Worm (Caenorhabditis elegans) whole organism, early embryonic: ENCODE data around the gene col-106.

ENCODE experiments used
- B0310.2 ChIP-seq: sonication (generic microtip); optimal IDR thresholded peaks from 2 replicates; lab custom pipeline; 2016; ENCODE audit warnings: mild to moderate bottlenecking, missing genetic modification characterization, missing compliant biosample characterization
- aly-1 ChIP-seq: sonication (generic microtip); optimal IDR thresholded peaks from 2 replicates; lab custom pipeline; 2016; ENCODE audit warnings: missing genetic modification characterization, missing compliant biosample characterization
- ama-1 ChIP-seq: fragments of 150-350 bp; optimal IDR thresholded peaks from 2 replicates; lab custom pipeline; 2014
- ceh-13 ChIP-seq: fragments of 200-800 bp; sonication (Bioruptor generic); optimal IDR thresholded peaks from 2 replicates; lab custom pipeline; 2018; ENCODE audit warnings: mild to moderate bottlenecking, missing genetic modification characterization, missing compliant biosample characterization
- flt-1 ChIP-seq: fragments of 200-800 bp; sonication (Bioruptor generic); IDR thresholded peaks from 2 replicates; pipeline ENCODE4 v1.3.6; 2022; ENCODE audit warnings: missing genetic modification characterization, missing compliant biosample characterization
- hmbx-1 ChIP-seq: sonication (generic microtip); optimal IDR thresholded peaks from 2 replicates; lab custom pipeline; 2016; ENCODE audit warnings: mild to moderate bottlenecking, missing genetic modification characterization, missing compliant biosample characterization
- hmg-4 ChIP-seq: fragments of 200-800 bp; sonication (Bioruptor generic); optimal IDR thresholded peaks from 2 replicates; lab custom pipeline; 2018; ENCODE audit warnings: mild to moderate bottlenecking, missing genetic modification characterization, missing compliant biosample characterization
- pes-1 ChIP-seq: fragments of 200-800 bp; sonication (Bioruptor generic); IDR thresholded peaks from 2 replicates; pipeline ENCODE4 v1.3.6; 2022; ENCODE audit warnings: missing genetic modification reagents, missing genetic modification characterization, missing compliant biosample characterization
- scrt-1 ChIP-seq: fragments of 200-800 bp; sonication (Bioruptor generic); IDR thresholded peaks from 2 replicates; pipeline ENCODE4 v1.3.6; 2022; ENCODE audit warnings: missing genetic modification characterization, missing compliant biosample characterization
- tbx-11 ChIP-seq: fragments of 200-800 bp; sonication (Bioruptor generic); IDR thresholded peaks from 2 replicates; pipeline ENCODE4 v1.3.6; 2022; ENCODE audit warnings: missing genetic modification characterization, missing compliant biosample characterization
- tbx-37 ChIP-seq: fragments of 200-800 bp; sonication (Bioruptor generic); conservative IDR thresholded peaks from 2 replicates; pipeline ENCODE4 v1.3.6; 2022; ENCODE audit warnings: missing genetic modification reagents, missing genetic modification characterization, missing compliant biosample characterization
- tra-4 ChIP-seq: sonication (generic microtip); optimal IDR thresholded peaks from 2 replicates; lab custom pipeline; 2017; ENCODE audit warnings: missing genetic modification characterization, missing compliant biosample characterization

DNA sequence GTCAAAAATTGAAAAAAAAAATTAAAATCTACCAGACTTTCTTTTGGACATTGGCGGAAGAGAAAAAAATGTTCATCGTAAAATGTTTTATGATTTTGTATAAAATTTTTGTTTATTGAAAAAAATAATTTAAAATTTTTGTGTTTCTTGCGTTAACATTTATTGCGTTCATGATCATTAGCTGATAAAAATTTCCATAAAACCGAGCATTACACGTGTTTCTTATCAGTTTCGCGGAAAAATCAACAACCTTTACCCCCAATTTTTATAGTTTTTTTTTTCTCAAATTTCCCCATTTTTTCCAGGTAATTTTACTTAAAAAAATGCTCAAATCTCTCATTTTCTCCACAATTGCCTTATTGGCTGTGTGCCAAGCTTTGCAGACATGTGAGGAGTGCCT, 49.7 kb upstream of the col-106 start, which contains the start of gene txt-4:
- no peak for TF ChIP-seq ama-1 (lab: Kevin White, UChicago)
- TF ChIP-seq B0310.2 (tag; lab: Kevin White, UChicago): no peak
- no peak for TF ChIP-seq hmg-4
- TF ChIP-seq flt-1 (GFP tag; lab: Robert Waterston, UW): no peak
- no peak for TF ChIP-seq tbx-37
- TF ChIP-seq tra-4 (tag; lab: Kevin White, UChicago): no peak
- no peak for TF ChIP-seq tbx-11 (GFP tag; lab: Robert Waterston, UW)
- TF ChIP-seq hmbx-1: no peak
- no peak for TF ChIP-seq aly-1
- no peak for TF ChIP-seq pes-1 (GFP tag; lab: Robert Waterston, UW)
- TF ChIP-seq scrt-1 (GFP tag; lab: Robert Waterston, UW): no peak
- TF ChIP-seq ceh-13 (GFP tag; lab: Kevin White, UChicago): no peak
